Worm (Caenorhabditis elegans): ENCODE data around the gene str-94.

str-94 gene

DNA sequence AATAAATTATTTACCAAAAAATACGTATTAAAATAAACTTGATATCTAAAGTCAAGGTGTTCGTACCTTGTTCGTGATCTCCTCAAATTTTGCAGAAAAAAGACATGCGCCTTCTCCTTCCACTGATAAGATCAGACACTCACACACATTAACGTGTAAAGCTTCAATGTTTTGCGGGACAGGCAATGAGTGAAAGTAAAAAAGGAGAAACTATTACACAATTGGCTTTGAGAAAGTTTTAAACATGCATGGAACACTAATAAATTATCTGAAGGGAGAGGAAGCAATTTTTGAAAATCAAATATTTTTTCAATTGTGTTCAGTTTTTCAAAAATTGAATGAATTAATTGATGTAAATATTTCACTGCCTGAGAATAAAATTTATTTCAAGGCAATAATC, 24.1 kb downstream of the str-94 start:
- no peak for TF ChIP-seq dao-5 (tag; optimal IDR thresholded peaks at IDR 0.05)
- no peak for TF ChIP-seq him-1 (tag; optimal IDR thresholded peaks at IDR 0.05)
- TF ChIP-seq W03F9.2 (tag; optimal IDR thresholded peaks at IDR 0.05): no peak

DNA sequence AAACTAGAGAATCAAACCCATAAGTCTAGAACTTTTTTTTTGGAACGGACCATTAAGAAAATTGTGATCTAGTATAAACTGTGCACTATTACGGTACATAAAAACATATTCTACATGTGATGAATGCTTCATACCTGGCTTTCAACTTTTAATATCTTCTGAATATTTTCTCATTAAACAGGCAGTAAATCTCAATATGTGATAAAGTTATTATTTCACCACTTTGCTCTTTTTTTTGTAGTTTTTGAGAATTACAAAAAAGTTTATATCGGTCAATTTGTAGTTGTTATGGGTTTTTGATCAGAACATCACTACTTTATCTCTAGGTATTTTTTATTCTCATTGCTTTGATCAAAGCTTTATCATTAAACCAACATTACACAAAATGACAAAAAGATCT, 24.7 kb downstream of the str-94 start:
- no peak for TF ChIP-seq W03F9.2 (tag; optimal IDR thresholded peaks at IDR 0.05)
- no peak for TF ChIP-seq him-1 (tag; optimal IDR thresholded peaks at IDR 0.05)
- no peak for TF ChIP-seq dao-5 (tag; optimal IDR thresholded peaks at IDR 0.05)

DNA sequence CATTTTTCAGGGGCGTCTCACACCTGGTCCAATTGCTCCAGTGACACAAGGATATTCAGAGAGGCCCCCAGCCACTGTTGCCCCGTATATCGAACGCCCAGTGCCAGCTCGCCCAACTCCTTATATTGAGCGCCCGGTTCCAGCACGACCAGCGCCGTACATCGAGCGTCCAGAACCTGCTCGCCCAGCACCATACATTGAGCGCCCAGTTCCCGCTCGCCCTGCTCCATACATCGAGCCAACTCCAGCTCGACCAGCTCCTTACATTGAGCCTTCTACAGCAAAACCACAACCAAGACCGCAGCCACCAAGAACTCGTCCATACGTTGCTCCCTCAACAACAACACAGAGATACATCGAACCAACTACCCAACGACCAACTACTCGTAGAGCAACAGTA, 26.3 kb downstream of the str-94 start:
- no peak for TF ChIP-seq W03F9.2 (tag; optimal IDR thresholded peaks at IDR 0.05)

DNA sequence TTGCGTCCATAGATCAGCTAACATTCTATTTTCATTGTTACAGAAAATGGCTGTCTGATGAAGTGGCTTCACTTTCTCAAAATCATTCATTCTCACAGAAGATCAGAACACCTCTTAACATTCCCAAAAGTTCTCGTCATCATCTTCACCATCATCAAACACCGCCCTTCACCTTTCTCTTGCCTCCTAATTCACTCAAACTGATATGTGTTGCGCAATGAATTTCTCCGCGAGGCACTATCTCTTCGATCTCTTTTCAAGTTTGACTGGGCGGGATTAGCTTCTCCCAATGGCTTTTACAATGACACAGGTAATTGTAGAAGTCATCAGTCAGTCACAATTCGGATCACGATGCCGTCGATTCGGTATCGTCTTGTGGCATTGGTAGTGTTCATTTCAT, 27.5 kb downstream of the str-94 start, which contains the start of gene grd-6:
grd-6 (plus strand) TSS at position 301 of the 400 bp plus-strand sequence.
- no peak for TF ChIP-seq W03F9.2 (tag; optimal IDR thresholded peaks at IDR 0.05)
- no peak for TF ChIP-seq him-1 (tag; optimal IDR thresholded peaks at IDR 0.05)
- no peak for TF ChIP-seq dao-5 (tag; optimal IDR thresholded peaks at IDR 0.05)

DNA sequence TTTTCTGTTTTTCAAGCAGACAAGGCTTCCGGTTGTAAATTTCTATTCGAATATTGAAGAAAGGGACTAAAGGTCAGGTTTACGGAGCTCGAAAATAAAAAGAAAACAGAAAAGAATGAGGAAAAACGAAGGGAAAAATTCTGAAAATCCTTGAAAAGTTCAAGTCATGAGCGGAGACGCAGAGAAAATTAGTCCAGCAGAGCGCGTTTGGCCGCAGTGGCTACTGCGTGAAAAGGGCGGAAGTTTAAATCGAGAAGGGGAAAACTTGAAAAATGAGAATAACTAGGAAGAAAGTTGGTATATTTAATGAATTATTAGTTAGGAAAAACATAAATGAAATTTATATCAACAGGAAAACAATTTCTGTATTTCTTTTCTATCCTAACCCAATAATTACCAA, 28.7 kb downstream of the str-94 start:
- TF ChIP-seq him-1 (tag; optimal IDR thresholded peaks at IDR 0.05) (no peak), dao-5 (tag; optimal IDR thresholded peaks at IDR 0.05) (no peak), W03F9.2 (tag; optimal IDR thresholded peaks at IDR 0.05) (no peak)

DNA sequence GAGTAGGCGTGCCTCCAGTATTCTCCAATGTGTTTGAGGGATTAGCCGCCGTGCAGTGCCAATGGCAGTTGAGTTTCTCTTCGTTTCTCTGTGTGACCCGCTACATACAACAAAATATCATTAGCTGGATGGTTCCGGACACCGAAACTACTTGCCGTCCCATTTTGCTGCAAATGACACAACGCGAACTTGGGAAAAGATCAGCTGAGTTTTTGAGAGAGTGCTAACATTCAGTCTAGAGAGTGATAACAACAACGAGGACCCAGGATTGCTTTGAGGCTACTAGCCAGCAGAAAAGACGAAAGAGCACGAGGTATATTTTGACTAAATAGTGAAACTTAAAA, 29.7 kb downstream of the str-94 start:
- TF ChIP-seq him-1 (tag; optimal IDR thresholded peaks at IDR 0.05): no peak
- TF ChIP-seq dao-5 (tag; optimal IDR thresholded peaks at IDR 0.05): no peak
- no peak for TF ChIP-seq W03F9.2 (tag; optimal IDR thresholded peaks at IDR 0.05)

DNA sequence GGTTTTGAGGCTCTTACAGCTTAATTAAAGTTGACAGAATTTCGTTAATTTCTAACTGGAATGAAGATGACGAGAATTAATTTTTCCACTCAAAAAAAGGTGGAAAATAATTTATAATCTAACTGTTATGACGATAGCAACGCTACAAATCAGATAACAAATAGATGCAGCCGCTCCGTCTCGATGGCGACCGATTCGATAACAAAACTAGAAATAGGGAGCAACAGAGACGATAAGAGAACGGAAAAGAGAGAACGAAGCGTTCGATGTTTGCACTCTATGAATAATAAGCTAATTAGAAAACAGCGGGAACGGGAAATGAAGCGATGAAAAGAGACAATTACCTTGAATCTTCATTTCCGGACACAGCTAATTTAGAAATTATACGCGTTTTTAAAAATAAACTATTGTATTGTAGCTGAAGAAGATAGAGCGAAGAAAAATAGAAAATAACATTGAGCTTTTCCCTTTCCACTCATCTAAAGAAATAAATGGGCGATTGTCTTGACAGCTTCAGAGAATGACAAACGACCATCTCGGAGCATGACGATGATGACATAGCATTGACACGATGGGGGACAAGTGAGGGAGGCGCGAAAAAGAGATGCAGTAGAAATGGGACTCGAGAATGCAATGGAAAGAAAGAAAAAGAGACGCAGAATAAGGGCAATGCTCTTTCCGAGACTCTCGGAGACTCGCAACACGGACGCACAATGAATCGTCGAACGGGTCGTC, 30.3 kb downstream of the str-94 start:
- TF ChIP-seq dao-5 (tag; optimal IDR thresholded peaks at IDR 0.05) (no peak), W03F9.2 (tag; optimal IDR thresholded peaks at IDR 0.05) (no peak), him-1 (tag; optimal IDR thresholded peaks at IDR 0.05) (peak; percentile 57)

DNA sequence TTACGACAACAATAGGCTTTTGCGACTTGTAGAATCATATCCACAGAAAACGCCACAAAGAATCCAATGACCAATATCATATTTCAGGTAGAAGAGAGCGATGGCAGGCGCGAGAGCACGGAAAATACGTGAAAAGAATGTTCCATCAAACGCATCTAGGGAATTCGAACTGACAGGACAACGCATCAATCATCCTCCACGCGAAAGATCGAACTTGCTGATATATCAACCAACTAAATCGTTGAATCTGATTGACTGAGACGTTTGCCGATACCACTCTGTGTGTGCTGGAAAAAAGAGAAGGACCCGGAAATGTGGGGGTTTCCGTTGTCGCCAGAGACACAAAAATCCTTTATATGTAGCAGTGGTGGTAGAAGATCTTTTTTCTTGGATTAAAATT, 30.9 kb downstream of the str-94 start:
- TF ChIP-seq W03F9.2 (tag; optimal IDR thresholded peaks at IDR 0.05) (no peak), dao-5 (tag; optimal IDR thresholded peaks at IDR 0.05) (no peak), him-1 (tag; optimal IDR thresholded peaks at IDR 0.05) (no peak)

DNA sequence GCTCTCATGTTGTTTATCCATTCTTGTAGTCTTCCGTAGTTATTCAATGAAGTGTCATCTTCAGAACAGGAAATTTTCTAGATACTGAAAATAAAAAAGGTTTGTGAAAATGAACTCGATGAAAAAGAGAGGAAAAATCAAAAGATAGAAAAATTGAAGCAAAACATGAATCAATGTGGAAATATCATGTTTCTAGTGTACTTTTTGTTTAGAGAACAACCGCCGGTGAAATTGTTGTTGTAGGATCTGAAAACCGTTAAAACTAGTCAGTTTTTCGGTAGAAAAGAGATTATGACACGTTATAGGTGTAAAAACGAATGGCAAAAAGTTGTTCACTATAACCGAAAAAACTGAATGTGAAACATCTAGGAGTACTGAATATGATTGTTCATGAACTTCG, 31.9 kb downstream of the str-94 start, which contains the start of gene pacs-1:
pacs-1 (minus strand) TSS at position 101 of the 400 bp plus-strand sequence.
- TF ChIP-seq dao-5 (tag; optimal IDR thresholded peaks at IDR 0.05) (no peak), W03F9.2 (tag; optimal IDR thresholded peaks at IDR 0.05) (no peak), him-1 (tag; optimal IDR thresholded peaks at IDR 0.05) (no peak)

DNA sequence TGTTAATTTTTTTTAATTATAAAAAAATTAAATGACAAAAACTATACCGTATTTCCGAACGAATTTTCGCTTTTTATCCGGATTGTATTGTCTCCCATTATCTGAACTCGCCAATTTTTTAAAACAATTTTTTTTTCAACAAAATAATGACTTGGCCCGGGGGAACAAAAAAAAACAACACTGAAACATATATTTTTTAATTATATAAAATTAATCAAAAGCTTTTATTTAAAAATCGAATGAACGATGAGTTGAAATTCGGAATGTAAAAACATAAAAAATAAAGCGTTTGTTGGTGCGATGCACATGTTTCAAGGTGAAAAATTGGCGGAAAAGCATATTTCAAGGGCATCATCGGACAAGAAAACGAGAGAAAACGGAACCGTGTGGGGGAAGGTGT, 35.6 kb downstream of the str-94 start, which contains the start of gene mdt-27:
mdt-27 (minus strand) TSS at position 101 of the 400 bp plus-strand sequence.
- TF ChIP-seq him-1 (tag; optimal IDR thresholded peaks at IDR 0.05): no peak
- TF ChIP-seq W03F9.2 (tag; optimal IDR thresholded peaks at IDR 0.05): no peak
- no peak for TF ChIP-seq dao-5 (tag; optimal IDR thresholded peaks at IDR 0.05)

DNA sequence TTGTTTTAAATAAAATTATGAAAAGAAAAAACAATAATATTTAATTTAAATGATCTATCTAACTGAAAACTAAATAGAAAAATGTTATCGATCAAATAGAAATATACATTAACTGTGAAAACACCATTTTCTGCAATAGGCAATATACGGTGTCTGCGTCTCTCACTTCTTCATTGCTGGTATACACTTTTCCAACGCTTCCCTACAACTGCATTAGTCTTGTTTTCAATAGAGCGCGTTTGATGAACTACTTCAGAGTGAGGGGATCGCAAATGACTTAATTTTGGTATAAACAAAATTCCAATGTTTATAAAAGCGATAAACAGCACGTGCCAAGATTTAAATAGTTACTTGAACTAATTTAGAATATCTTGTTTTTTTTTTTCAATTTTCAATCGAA, 36.6 kb downstream of the str-94 start:
- TF ChIP-seq him-1 (tag; optimal IDR thresholded peaks at IDR 0.05) (no peak), dao-5 (tag; optimal IDR thresholded peaks at IDR 0.05) (no peak), W03F9.2 (tag; optimal IDR thresholded peaks at IDR 0.05) (peak; percentile 55)

DNA sequence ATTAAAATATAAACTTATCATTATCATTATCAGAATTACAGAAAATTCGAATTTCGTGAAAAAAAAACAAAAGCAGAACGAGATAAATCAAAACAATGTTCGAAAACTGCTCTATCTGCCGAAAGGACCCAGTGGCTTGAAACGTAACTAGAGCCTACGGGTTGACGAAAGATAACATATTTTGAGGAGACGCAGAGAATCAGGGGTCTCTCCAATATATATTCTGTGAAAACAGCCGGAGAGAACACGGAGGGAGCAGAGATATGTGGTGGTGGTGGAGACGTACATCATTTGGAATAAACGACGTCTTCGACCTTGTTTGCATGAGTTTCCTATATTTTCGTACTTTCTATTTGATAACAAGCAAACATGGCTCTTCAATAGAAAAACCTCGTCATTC, 40.2 kb downstream of the str-94 start:
- TF ChIP-seq dao-5 (tag; optimal IDR thresholded peaks at IDR 0.05) (no peak), W03F9.2 (tag; optimal IDR thresholded peaks at IDR 0.05) (no peak)

DNA sequence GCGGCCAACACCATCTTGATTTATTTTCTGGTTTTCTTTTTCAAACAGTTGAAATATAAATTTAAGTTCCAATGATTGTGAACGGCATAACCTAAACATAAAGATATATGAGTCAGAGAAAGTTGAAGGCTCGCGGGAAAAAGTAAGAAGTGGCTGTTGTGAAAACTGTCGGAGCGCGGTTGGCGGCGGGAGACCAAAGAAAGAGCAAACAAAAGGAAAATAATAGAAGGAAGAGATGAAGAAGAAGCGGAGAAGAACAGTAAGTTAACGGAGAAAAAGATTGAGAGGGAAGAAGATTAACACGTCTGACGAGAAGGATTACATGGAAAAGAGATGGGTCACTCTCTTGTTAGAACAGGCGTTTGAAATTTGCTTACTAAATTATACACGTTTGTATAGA, 41.7 kb downstream of the str-94 start, which contains the start of gene inx-10:
inx-10 (minus strand) TSS at position 101 of the 400 bp plus-strand sequence.
- no peak for TF ChIP-seq him-1 (tag; optimal IDR thresholded peaks at IDR 0.05)
- no peak for TF ChIP-seq dao-5 (tag; optimal IDR thresholded peaks at IDR 0.05)

DNA sequence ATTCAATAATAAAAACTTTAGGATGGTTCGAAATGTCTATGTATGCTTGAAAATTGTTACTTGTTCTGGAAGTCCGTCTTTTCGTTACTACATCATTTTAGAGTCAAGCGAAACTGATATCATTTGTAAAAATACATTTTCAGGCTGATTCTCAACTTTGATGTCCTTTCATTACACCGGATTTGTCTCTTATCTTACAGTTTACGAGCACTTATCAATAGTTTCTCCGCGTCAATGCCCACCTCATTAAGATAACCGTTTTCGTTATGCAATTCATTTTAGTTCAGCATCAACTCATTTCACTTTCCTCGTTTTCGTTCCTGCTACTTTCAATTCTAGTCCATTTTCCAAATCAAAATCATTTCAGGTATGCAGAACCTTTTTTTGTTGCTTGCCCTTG, 46.4 kb downstream of the str-94 start, which contains the start of gene asp-2:
asp-2 (plus strand) TSS at position 368 of the 400 bp plus-strand sequence.
- TF ChIP-seq him-1 (tag; optimal IDR thresholded peaks at IDR 0.05) (no peak), dao-5 (tag; optimal IDR thresholded peaks at IDR 0.05) (no peak), W03F9.2 (tag; optimal IDR thresholded peaks at IDR 0.05) (no peak)

DNA sequence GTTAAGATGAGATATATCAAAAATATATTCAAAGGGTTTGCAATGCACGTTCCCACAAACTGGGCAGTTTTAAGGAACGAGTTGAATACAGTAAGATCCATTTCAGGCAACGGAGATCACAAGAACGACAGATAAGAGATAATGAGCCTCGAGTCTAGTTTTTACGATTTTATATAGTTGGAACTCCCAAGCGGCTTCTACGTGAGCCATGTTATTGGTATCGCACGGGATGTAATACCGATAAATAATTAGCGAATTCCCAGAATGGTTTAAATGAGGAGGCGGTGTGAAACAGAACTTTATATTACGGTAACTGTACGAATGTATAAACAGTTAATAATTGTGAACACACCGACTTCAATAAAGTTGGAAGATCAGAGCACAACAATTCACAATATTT, 50.2 kb downstream of the str-94 start, which contains the start of gene str-177:
str-177 (minus strand) TSS at position 101 of the 400 bp plus-strand sequence.
- TF ChIP-seq him-1 (tag; optimal IDR thresholded peaks at IDR 0.05): no peak
- no peak for TF ChIP-seq W03F9.2 (tag; optimal IDR thresholded peaks at IDR 0.05)
- TF ChIP-seq dao-5 (tag; optimal IDR thresholded peaks at IDR 0.05): no peak
